Fruit fly (Drosophila melanogaster) whole organism, prepupa: Measurements from ENCODE around the gene Cdep.

ENCODE experiments used
- CG10631 ChIP-seq: fragments of 200-800 bp; sonication (Bioruptor generic); optimal IDR thresholded peaks from 2 replicates; lab custom pipeline; 2016; ENCODE audit warnings: missing biosample characterization, missing genetic modification characterization
- CG11762 ChIP-seq: fragments of 200-800 bp; sonication (Bioruptor generic); optimal IDR thresholded peaks from 3 replicates; lab custom pipeline; 2016; ENCODE audit warnings: missing biosample characterization, missing genetic modification characterization; ENCODE audit not compliant: insufficient read depth
- CG15336 ChIP-seq: fragments of 200-800 bp; sonication (Bioruptor generic); IDR thresholded peaks from 2 replicates; pipeline ENCODE4 v1.3.6; 2022; ENCODE audit warnings: missing biosample characterization, missing genetic modification characterization
- CG1621 ChIP-seq: fragments of 200-800 bp; sonication (Bioruptor generic); optimal IDR thresholded peaks from 3 replicates; lab custom pipeline; 2018; ENCODE audit warnings: missing biosample characterization, mild to moderate bottlenecking, missing genetic modification characterization
- CG34406 ChIP-seq: fragments of 200-800 bp; sonication (Bioruptor generic); optimal IDR thresholded peaks from 3 replicates; lab custom pipeline; 2016; ENCODE audit warnings: missing biosample characterization, missing genetic modification characterization
- CG3919 ChIP-seq: fragments of 200-800 bp; sonication (Bioruptor generic); optimal IDR thresholded peaks from 3 replicates; lab custom pipeline; 2016; ENCODE audit warnings: missing biosample characterization, missing genetic modification characterization
- CG4318 ChIP-seq: fragments of 200-800 bp; sonication (Bioruptor generic); optimal IDR thresholded peaks from 3 replicates; lab custom pipeline; 2017; ENCODE audit warnings: missing biosample characterization, mild to moderate bottlenecking, missing genetic modification characterization
- CG6276 ChIP-seq: fragments of 200-800 bp; sonication (Bioruptor generic); optimal IDR thresholded peaks from 2 replicates; lab custom pipeline; 2017; ENCODE audit warnings: missing biosample characterization, mild to moderate bottlenecking, missing genetic modification characterization
- CG6792 ChIP-seq: fragments of 200-800 bp; sonication (Bioruptor generic); optimal IDR thresholded peaks from 3 replicates; lab custom pipeline; 2016; ENCODE audit warnings: missing biosample characterization, missing genetic modification characterization
- CG6808 ChIP-seq: fragments of 200-800 bp; sonication (Bioruptor generic); optimal IDR thresholded peaks from 3 replicates; lab custom pipeline; 2017; ENCODE audit warnings: missing biosample characterization, missing genetic modification characterization, mild to moderate bottlenecking, moderate library complexity, missing genetic modification reagents
- CG6854 ChIP-seq: fragments of 200-800 bp; sonication (Bioruptor generic); optimal IDR thresholded peaks from 2 replicates; lab custom pipeline; 2017; ENCODE audit warnings: missing biosample characterization, mild to moderate bottlenecking, missing genetic modification characterization
- CG7368 ChIP-seq: fragments of 200-800 bp; sonication (Bioruptor generic); optimal IDR thresholded peaks from 3 replicates; lab custom pipeline; 2016; ENCODE audit warnings: missing biosample characterization, missing genetic modification characterization
- CG8119 ChIP-seq: fragments of 200-800 bp; sonication (Bioruptor generic); IDR thresholded peaks from 3 replicates; pipeline ENCODE4 v1.3.6; 2022; ENCODE audit warnings: missing biosample characterization, missing genetic modification characterization
- CG8319 ChIP-seq: fragments of 200-800 bp; sonication (Bioruptor generic); optimal IDR thresholded peaks from 3 replicates; lab custom pipeline; 2016; ENCODE audit warnings: missing biosample characterization, missing genetic modification characterization
- CG8632 ChIP-seq: fragments of 200-800 bp; sonication (Bioruptor generic); optimal IDR thresholded peaks from 3 replicates; lab custom pipeline; 2016; ENCODE audit warnings: missing biosample characterization, missing genetic modification characterization
- CG9139 ChIP-seq: fragments of 200-800 bp; sonication (Bioruptor generic); optimal IDR thresholded peaks from 3 replicates; lab custom pipeline; 2017; ENCODE audit warnings: missing biosample characterization, mild to moderate bottlenecking, missing genetic modification characterization
- Eip75B ChIP-seq: fragments of 200-800 bp; sonication (Bioruptor generic); optimal IDR thresholded peaks from 3 replicates; lab custom pipeline; 2016; ENCODE audit warnings: missing biosample characterization, missing genetic modification characterization
- Eip78C ChIP-seq: fragments of 200-800 bp; sonication (Bioruptor generic); peaks from one replicate; lab custom pipeline; 2016; ENCODE audit warnings: missing biosample characterization, missing genetic modification characterization
- Ets96B ChIP-seq: fragments of 200-800 bp; optimal IDR thresholded peaks from 2 replicates; lab custom pipeline; 2019; ENCODE audit warnings: missing biosample characterization, mild to moderate bottlenecking, missing genetic modification characterization, moderate library complexity
- Hr4 ChIP-seq: fragments of 200-800 bp; sonication (Bioruptor generic); optimal IDR thresholded peaks from 3 replicates; lab custom pipeline; 2016; ENCODE audit warnings: missing biosample characterization, missing genetic modification characterization
- Met ChIP-seq: fragments of 200-800 bp; sonication (Bioruptor generic); optimal IDR thresholded peaks from 3 replicates; lab custom pipeline; 2016; ENCODE audit warnings: missing biosample characterization, missing genetic modification characterization
- Sox15 ChIP-seq: fragments of 200-800 bp; sonication (Bioruptor generic); optimal IDR thresholded peaks from 3 replicates; lab custom pipeline; 2016; ENCODE audit warnings: missing biosample characterization, missing genetic modification characterization
- achi ChIP-seq: fragments of 200-800 bp; sonication (Bioruptor generic); optimal IDR thresholded peaks from 3 replicates; lab custom pipeline; 2016; ENCODE audit warnings: missing biosample characterization, missing genetic modification characterization
- cyc ChIP-seq: fragments of 200-800 bp; sonication (Bioruptor generic); optimal IDR thresholded peaks from 3 replicates; lab custom pipeline; 2016; ENCODE audit warnings: missing biosample characterization, missing genetic modification characterization
- dsx ChIP-seq: fragments of 200-800 bp; optimal IDR thresholded peaks from 3 replicates; lab custom pipeline; 2019; ENCODE audit warnings: missing biosample characterization, mild to moderate bottlenecking, missing genetic modification characterization, moderate library complexity; ENCODE audit not compliant: poor library complexity, severe bottlenecking
- eg ChIP-seq: fragments of 200-800 bp; sonication (Bioruptor generic); IDR thresholded peaks from 3 replicates; pipeline ENCODE4 v1.3.6; 2022; ENCODE audit warnings: missing biosample characterization, missing genetic modification characterization
- esn ChIP-seq: fragments of 200-800 bp; sonication (Bioruptor generic); optimal IDR thresholded peaks from 2 replicates; lab custom pipeline; 2016; ENCODE audit warnings: missing biosample characterization, mild to moderate bottlenecking, missing genetic modification characterization, moderate library complexity
- fkh ChIP-seq: fragments of 200-800 bp; sonication (Bioruptor generic); optimal IDR thresholded peaks from 3 replicates; lab custom pipeline; 2017; ENCODE audit warnings: missing biosample characterization, mild to moderate bottlenecking, missing genetic modification characterization, moderate library complexity
- net ChIP-seq: fragments of 200-800 bp; sonication (Bioruptor generic); optimal IDR thresholded peaks from 3 replicates; lab custom pipeline; 2016; ENCODE audit warnings: missing biosample characterization, missing genetic modification characterization
- salr ChIP-seq, 2 experiments: fragments of 200-800 bp; sonication (Bioruptor generic); optimal IDR thresholded peaks; 3 replicates each; lab custom pipeline; 2016 to 2018; ENCODE audit warnings: missing biosample characterization in 2 of 2, missing genetic modification characterization in 2 of 2, mild to moderate bottlenecking in 1 of 2
- ss ChIP-seq, 2 experiments: fragments of 200-800 bp; sonication (Bioruptor generic); optimal IDR thresholded peaks; 2 replicates in 1 of 2; 3 replicates in 1 of 2; lab custom pipeline; 2017 to 2018; ENCODE audit warnings: mild to moderate bottlenecking in 2 of 2, missing biosample characterization in 2 of 2, missing genetic modification characterization in 2 of 2, moderate library complexity in 1 of 2
- svp ChIP-seq: fragments of 200-800 bp; sonication (Bioruptor generic); peaks from one replicate; lab custom pipeline; 2016; ENCODE audit warnings: missing biosample characterization, missing genetic modification characterization
- vri ChIP-seq: fragments of 200-800 bp; sonication (Bioruptor generic); optimal IDR thresholded peaks from 3 replicates; lab custom pipeline; 2016; ENCODE audit warnings: missing biosample characterization, mild to moderate bottlenecking, missing genetic modification characterization

Gene Cdep

dm6 chr3R:4989150-4990017 lies 79.0 kb downstream of the Cdep start (continued):
- no peak for TF ChIP-seq CG6854 (GFP tag; lab: Kevin White, UChicago)
- TF ChIP-seq CG9139 (GFP tag; lab: Kevin White, UChicago), result no peak
- peak; percentile 58 for TF ChIP-seq CG6792 (GFP tag; lab: Kevin White, UChicago)
- peak; percentile 32 for TF ChIP-seq CG8319 (GFP tag; lab: Kevin White, UChicago)
- no peak for TF ChIP-seq CG6276 (GFP tag; lab: Kevin White, UChicago)
- peak; percentile 36 for TF ChIP-seq vri (GFP tag; lab: Kevin White, UChicago)
- TF ChIP-seq Sox15 (GFP tag; lab: Kevin White, UChicago), result peak; percentile 39
- TF ChIP-seq svp (GFP tag; lab: Kevin White, UChicago), result peak; percentile 82
- peak; percentile 36 for TF ChIP-seq CG10631 (GFP tag; lab: Kevin White, UChicago)
- TF ChIP-seq Hr4 (GFP tag; lab: Kevin White, UChicago), result peak; percentile 27
- no peak for TF ChIP-seq CG7368 (GFP tag; lab: Kevin White, UChicago)
- peak; percentile 42 for TF ChIP-seq achi (GFP tag; lab: Kevin White, UChicago)
- TF ChIP-seq CG4318, result no peak
- TF ChIP-seq CG11762 (GFP tag; lab: Kevin White, UChicago), result peak; percentile 26
- peak; percentile 48 for TF ChIP-seq Eip75B
- peak; percentile 81 for TF ChIP-seq Met (GFP tag; lab: Kevin White, UChicago)
- peak; percentile 63 for TF ChIP-seq CG3919 (GFP tag; lab: Kevin White, UChicago)
- no peak for TF ChIP-seq CG1621 (tag; lab: Kevin White, UChicago)
- TF ChIP-seq net (GFP tag; lab: Kevin White, UChicago), result peak; percentile 45
- no peak for TF ChIP-seq Ets96B (tag; lab: Kevin White, UChicago)
- peak; percentile 57 for TF ChIP-seq CG8632 (GFP tag; lab: Kevin White, UChicago)
- TF ChIP-seq CG34406 (GFP tag; lab: Kevin White, UChicago), result peak; percentile 56

dm6 chr3R:4992227-4992737 lies 81.9 kb downstream of the Cdep start:
- TF ChIP-seq CG6854 (GFP tag; lab: Kevin White, UChicago) (peak; percentile 32), ss (GFP tag; optimal IDR thresholded peaks at IDR 0.05; lab: Kevin White, UChicago) (no peak), vri (GFP tag; lab: Kevin White, UChicago) (peak; percentile 48), svp (GFP tag; lab: Kevin White, UChicago) (peak; percentile 53), esn (GFP tag; lab: Kevin White, UChicago) (peak; percentile 16), Eip78C (peak; percentile 75), dsx (no peak), CG8319 (GFP tag; lab: Kevin White, UChicago) (no peak), CG6808 (GFP tag; lab: Kevin White, UChicago) (peak; percentile 13), fkh (GFP tag; lab: Kevin White, UChicago) (peak; percentile 99)
- TF ChIP-seq, all 60 proteins: peak for 7

dm6 chr3R:4993385-4993784 lies 83.0 kb downstream of the Cdep start:
- TF ChIP-seq Eip78C, result peak; percentile 32
- peak; percentile 97 for TF ChIP-seq svp (GFP tag; lab: Kevin White, UChicago)
- TF ChIP-seq ss (GFP tag; optimal IDR thresholded peaks at IDR 0.05; lab: Kevin White, UChicago), result peak; percentile 29 to 85
- TF ChIP-seq CG3919 (GFP tag; lab: Kevin White, UChicago), result no peak
- TF ChIP-seq salr (GFP tag; optimal IDR thresholded peaks at IDR 0.05; lab: Kevin White, UChicago), result no peak
- TF ChIP-seq CG8119 (GFP tag; lab: Robert Waterston, UW), result no peak
- TF ChIP-seq CG6854 (GFP tag; lab: Kevin White, UChicago), result peak; percentile 36
- TF ChIP-seq CG6808 (GFP tag; lab: Kevin White, UChicago), result peak; percentile 39

- TF ChIP-seq eg (GFP tag; lab: Robert Waterston, UW) (0 out of 3 replicates have a peak, but pooled peaks have one; percentile 35), cyc (GFP tag; lab: Kevin White, UChicago) (no peak), CG15336 (GFP tag; lab: Robert Waterston, UW) (no peak), CG7368 (GFP tag; lab: Kevin White, UChicago) (no peak)
Measured at dm6 chr3R:4994659-4995058, 84.3 kb downstream of the Cdep start.
